Fruit fly (Drosophila melanogaster): ENCODE data around the gene bif.

Gene bif

DNA sequence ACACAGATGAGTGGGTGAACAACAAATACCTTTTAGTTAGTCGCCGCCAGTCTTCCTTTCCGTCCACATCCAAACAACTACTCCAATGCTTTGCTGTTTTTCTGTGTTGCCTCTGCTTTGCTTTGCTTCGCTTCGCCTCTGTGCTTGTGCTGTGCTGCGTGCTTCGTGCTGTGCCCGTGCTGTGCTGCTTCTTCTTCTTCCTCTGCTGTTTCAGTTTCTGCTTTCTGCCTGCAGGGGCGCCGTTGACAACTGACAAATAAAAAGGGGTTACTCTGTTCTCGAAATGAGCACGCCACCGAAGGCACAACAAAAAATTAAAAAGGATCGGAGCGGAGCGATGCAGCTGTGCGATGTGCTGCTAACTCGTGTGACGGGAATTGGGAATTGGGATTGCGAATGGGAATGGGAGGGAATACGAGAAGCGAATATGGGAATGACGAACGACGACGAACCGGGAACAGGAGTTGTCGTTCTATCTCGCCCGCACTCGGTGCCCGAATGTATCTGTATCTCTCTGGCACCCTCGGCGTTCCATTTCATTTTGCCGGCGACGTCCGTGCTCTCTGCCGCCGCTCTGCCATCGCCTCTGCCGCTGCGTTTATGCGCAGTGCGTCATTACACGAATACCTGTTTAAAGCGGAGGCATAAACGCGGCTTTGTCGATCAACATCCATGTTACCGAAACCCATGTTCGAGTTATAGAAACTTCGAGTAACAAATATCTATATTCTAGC, 35.9 kb downstream of the bif start (continued):
- TF ChIP-seq CG1832 (GFP tag; optimal IDR thresholded peaks at IDR 0.05) (peak; percentile 81), bigmax (GFP tag; optimal IDR thresholded peaks at IDR 0.05) (no peak), CG7372 (GFP tag; IDR thresholded peaks at IDR 0.05) (0 out of 2 replicates have a peak, but pooled peaks have one; percentile 30), da (GFP tag; optimal IDR thresholded peaks at IDR 0.05) (peak; percentile 85), CG13624 (GFP tag; optimal IDR thresholded peaks at IDR 0.05) (no peak), chm (GFP tag; IDR thresholded peaks at IDR 0.05) (peak; percentile 42; the same call in 1 of the 2 replicates), CG10462 (GFP tag; optimal IDR thresholded peaks at IDR 0.05) (no peak), sd (tag; optimal IDR thresholded peaks at IDR 0.05) (peak; percentile 1), CG7271 (tag; optimal IDR thresholded peaks at IDR 0.05) (no peak), CG4854 (GFP tag; optimal IDR thresholded peaks at IDR 0.05) (peak; percentile 40), ftz-f1 (GFP tag; optimal IDR thresholded peaks at IDR 0.05) (no peak), nerfin-2 (GFP tag; IDR thresholded peaks at IDR 0.05; ENCODE audit: partially characterized antibody) (no peak), sisA (GFP tag; IDR thresholded peaks at IDR 0.05) (peak; percentile 73), otp (GFP tag; IDR thresholded peaks at IDR 0.05) (no peak; the same call in 2 of the 3 replicates), CG15011 (GFP tag; optimal IDR thresholded peaks at IDR 0.05) (peak; percentile 38), HLH4C (GFP tag; IDR thresholded peaks at IDR 0.05; ENCODE audit: partially characterized antibody) (no peak), CG13894 (tag; optimal IDR thresholded peaks at IDR 0.05) (peak; percentile 60), bowl (GFP tag; IDR thresholded peaks at IDR 0.05) (peak; percentile 34; the same call in 1 of the 2 replicates), gcm2 (GFP tag; optimal IDR thresholded peaks at IDR 0.05) (no peak), CG9817 (tag; optimal IDR thresholded peaks at IDR 0.05) (peak; percentile 51), Rx (GFP tag; IDR thresholded peaks at IDR 0.05) (peak; percentile 49; the same call in 1 of the 2 replicates), Mad (GFP tag; optimal IDR thresholded peaks at IDR 0.05) (peak; percentile 54), bab2 (GFP tag; optimal IDR thresholded peaks at IDR 0.05) (peak; percentile 78), E2f1 (GFP tag; IDR thresholded peaks at IDR 0.05) (peak; percentile 41), CG15269 (tag; optimal IDR thresholded peaks at IDR 0.05) (peak; percentile 78), sug (tag; optimal IDR thresholded peaks at IDR 0.05) (peak; percentile 45), mld (GFP tag; IDR thresholded peaks at IDR 0.05; ENCODE audit: partially characterized antibody) (no peak), dati (GFP tag; IDR thresholded peaks at IDR 0.05) (0 out of 2 replicates have a peak, but pooled peaks have one; percentile 15), dimm (GFP tag; IDR thresholded peaks at IDR 0.05) (no peak), CG13296 (GFP tag; optimal IDR thresholded peaks at IDR 0.05) (peak; percentile 62), CG11695 (GFP tag; IDR thresholded peaks at IDR 0.05) (peak; percentile 75), CG12942 (GFP tag; optimal IDR thresholded peaks at IDR 0.05) (peak; percentile 8), ATbp (GFP tag; optimal IDR thresholded peaks at IDR 0.05) (peak; percentile 30), Side (GFP tag; optimal IDR thresholded peaks at IDR 0.05) (no peak), CG10654 (GFP tag; optimal IDR thresholded peaks at IDR 0.05) (peak; percentile 21), Six4 (GFP tag; optimal IDR thresholded peaks at IDR 0.05) (peak; percentile 29), dm (GFP tag; optimal IDR thresholded peaks at IDR 0.05) (peak; percentile 76), Rfx (GFP tag; IDR thresholded peaks at IDR 0.05) (peak; percentile 84), CG7839 (tag; optimal IDR thresholded peaks at IDR 0.05) (peak; percentile 79), Ada2b (GFP tag; IDR thresholded peaks at IDR 0.05) (0 out of 2 replicates have a peak, but pooled peaks have one; percentile 51), CG17186 (GFP tag; optimal IDR thresholded peaks at IDR 0.05) (no peak), Nf-YB (GFP tag; optimal IDR thresholded peaks at IDR 0.05) (peak; percentile 54), CG17829 (tag; optimal IDR thresholded peaks at IDR 0.05) (peak; percentile 73), vvl (GFP tag; IDR thresholded peaks at IDR 0.05) (peak; percentile 62), CG16815 (GFP tag; optimal IDR thresholded peaks at IDR 0.05) (peak; percentile 37), CG11247 (GFP tag; IDR thresholded peaks at IDR 0.05) (peak; percentile 65), CG13123 (GFP tag; optimal IDR thresholded peaks at IDR 0.05) (no peak), CG9609 (GFP tag; optimal IDR thresholded peaks at IDR 0.05) (peak; percentile 59), cad (GFP tag; optimal IDR thresholded peaks at IDR 0.05) (no peak), zfh2 (GFP tag; optimal IDR thresholded peaks at IDR 0.05) (peak; percentile 82)

Data from whole organism, embryonic.